Fruit fly (Drosophila melanogaster): ENCODE measurements around the gene SNCF.

The SNCF gene

DNA sequence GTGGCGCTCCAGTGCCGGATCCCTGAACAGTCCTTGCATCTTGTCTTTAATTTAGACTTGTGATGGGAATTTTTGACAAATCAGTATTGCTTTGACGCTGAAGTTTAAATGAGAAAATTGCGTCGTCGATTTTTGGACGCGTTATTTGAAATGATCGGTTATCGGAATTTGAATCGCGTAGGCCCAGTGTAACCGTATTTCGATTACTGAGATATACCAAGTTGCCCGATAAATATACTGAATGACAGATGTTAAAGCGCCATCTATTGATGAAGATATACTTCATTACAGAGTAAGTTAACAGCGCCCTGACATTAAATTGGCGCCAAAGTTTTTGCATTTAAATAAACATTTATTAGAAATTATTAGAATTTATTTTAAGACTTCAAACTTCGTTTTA is 11.5 kb downstream of the SNCF start, which contains the start of gene Poc1 (continued):
- TF ChIP-seq zen (tag; optimal IDR thresholded peaks at IDR 0.05) (peak; percentile 17), CG10267 (tag; optimal IDR thresholded peaks at IDR 0.05) (peak; percentile 62), nmo (GFP tag; optimal IDR thresholded peaks at IDR 0.05) (peak; percentile 41), Max (GFP tag; optimal IDR thresholded peaks at IDR 0.05) (no peak), CG15514 (GFP tag; optimal IDR thresholded peaks at IDR 0.05) (peak; percentile 28), aop (GFP tag; IDR thresholded peaks at IDR 0.05) (no peak), Ets65A (GFP tag) (no peak), MBD-R2 (GFP tag; IDR thresholded peaks at IDR 0.05) (peak; percentile 22; the same call in 1 of the 2 replicates), trem (tag; optimal IDR thresholded peaks at IDR 0.05) (peak; percentile 59), tna (GFP tag; IDR thresholded peaks at IDR 0.05; ENCODE audit: partially characterized antibody) (peak; percentile 33; the same call in 1 of the 2 replicates), CG3065 (GFP tag; optimal IDR thresholded peaks at IDR 0.05) (no peak), CG15601 (tag; optimal IDR thresholded peaks at IDR 0.05) (peak; percentile 21), gsb-n (tag; optimal IDR thresholded peaks at IDR 0.05) (peak; percentile 39), CG6791 (GFP tag; IDR thresholded peaks at IDR 0.05; ENCODE audit: partially characterized antibody) (peak; percentile 61), unc-4 (GFP tag; IDR thresholded peaks at IDR 0.05; ENCODE audit: partially characterized antibody) (peak; percentile 14; the same call in 1 of the 2 replicates), CG17829 (tag; optimal IDR thresholded peaks at IDR 0.05) (peak; percentile 53), nerfin-2 (GFP tag; IDR thresholded peaks at IDR 0.05; ENCODE audit: partially characterized antibody) (peak; percentile 49; the same call in 1 of the 2 replicates), dmrt11E (tag; optimal IDR thresholded peaks at IDR 0.05) (no peak), kni (GFP tag; optimal IDR thresholded peaks at IDR 0.05) (no peak)

DNA sequence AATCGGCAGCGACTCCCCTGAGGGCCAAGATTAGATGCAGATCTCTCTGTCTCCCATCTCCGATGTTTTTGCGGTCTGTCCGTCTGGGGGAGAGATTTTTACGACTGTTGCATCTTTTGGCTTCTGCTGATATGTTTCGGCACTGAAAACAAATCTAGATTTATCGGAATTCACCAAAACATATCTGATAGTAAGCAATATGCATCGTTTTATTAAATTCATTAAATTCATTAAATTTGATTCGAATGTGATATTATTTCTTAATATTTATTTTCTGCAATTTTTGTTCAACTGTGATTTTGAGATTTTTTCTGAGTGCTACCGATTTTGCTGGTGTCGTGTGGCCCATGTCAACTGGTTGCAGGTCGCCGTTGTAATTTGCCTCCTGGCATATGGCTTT is 15.2 kb downstream of the SNCF start:
- TF ChIP-seq CG2889 (GFP tag; IDR thresholded peaks at IDR 0.05) (no peak), Gsc (GFP tag; IDR thresholded peaks at IDR 0.05) (no peak), CG32767 (GFP tag; IDR thresholded peaks at IDR 0.05) (no peak), rib (GFP tag; IDR thresholded peaks at IDR 0.05) (no peak), zen (tag; optimal IDR thresholded peaks at IDR 0.05) (no peak), CG17385 (GFP tag; optimal IDR thresholded peaks at IDR 0.05) (no peak), CG10979 (tag; optimal IDR thresholded peaks at IDR 0.05) (peak; percentile 12), CG30431 (GFP tag; optimal IDR thresholded peaks at IDR 0.05) (no peak), CG18599 (GFP tag; optimal IDR thresholded peaks at IDR 0.05) (no peak), CG9727 (GFP tag; optimal IDR thresholded peaks at IDR 0.05) (peak; percentile 15), CTCF (GFP tag; optimal IDR thresholded peaks at IDR 0.05) (no peak), CG1647 (GFP tag; optimal IDR thresholded peaks at IDR 0.05) (no peak), CG42726 (GFP tag; IDR thresholded peaks at IDR 0.05; ENCODE audit: partially characterized antibody) (no peak), exex (tag; optimal IDR thresholded peaks at IDR 0.05) (no peak), CG7786 (GFP tag; optimal IDR thresholded peaks at IDR 0.05) (no peak), sens (GFP tag) (peak; percentile 87), Jarid2 (GFP tag; optimal IDR thresholded peaks at IDR 0.05) (no peak), lola (GFP tag; optimal IDR thresholded peaks at IDR 0.05) (no peak), CG2712 (tag; optimal IDR thresholded peaks at IDR 0.05) (no peak), CG12236 (GFP tag; optimal IDR thresholded peaks at IDR 0.05) (no peak), CG43689 (GFP tag; IDR thresholded peaks at IDR 0.05) (no peak), CG10462 (GFP tag; optimal IDR thresholded peaks at IDR 0.05) (no peak)
